Worm (Caenorhabditis elegans) whole organism, dauer: ENCODE measurements around the gene nhr-71.

Source experiments
- unc-62 ChIP-seq: sonication (generic microtip); optimal IDR thresholded peaks from 2 replicates; lab custom pipeline; 2017; ENCODE audit warnings: missing biosample characterization, missing genetic modification reagents, missing genetic modification characterization

The nhr-71 gene

ce11 chrX:13768562-13768961 is 21.4 kb downstream of the nhr-71 start:
- TF ChIP-seq unc-62 (GFP tag; lab: Kevin White, UChicago), result no peak

ce11 chrX:13770508-13770978 is 23.4 kb downstream of the nhr-71 start, which contains the start of gene nkb-3:
nkb-3 (minus strand) TSS chrX:13770558.
- no peak for TF ChIP-seq unc-62 (GFP tag; lab: Kevin White, UChicago)

- TF ChIP-seq unc-62 (GFP tag; lab: Kevin White, UChicago), result no peak
Observed at ce11 chrX:13772734-13773133, 25.6 kb downstream of the nhr-71 start.

ce11 chrX:13774144-13774543 is 27.0 kb downstream of the nhr-71 start:
- TF ChIP-seq unc-62 (GFP tag; lab: Kevin White, UChicago), result no peak

ce11 chrX:13775508-13775907 is 28.4 kb downstream of the nhr-71 start:
- no peak for TF ChIP-seq unc-62 (GFP tag; lab: Kevin White, UChicago)

- no peak for TF ChIP-seq unc-62 (GFP tag; lab: Kevin White, UChicago)
Observed at ce11 chrX:13781445-13782073, 34.4 kb downstream of the nhr-71 start.

- no peak for TF ChIP-seq unc-62 (GFP tag; lab: Kevin White, UChicago)
Observed at ce11 chrX:13782074-13782462, 35.0 kb downstream of the nhr-71 start.

ce11 chrX:13785268-13785667 is 38.2 kb downstream of the nhr-71 start, which contains the start of gene F55F3.4:
F55F3.4 (plus strand) TSS chrX:13785568.
- no peak for TF ChIP-seq unc-62 (GFP tag; lab: Kevin White, UChicago)

- no peak for TF ChIP-seq unc-62 (GFP tag; lab: Kevin White, UChicago)
Observed at ce11 chrX:13790532-13790931, 43.4 kb downstream of the nhr-71 start, which contains the start of gene ZK1086.3. ZK1086.3 (plus strand) TSS chrX:13790832.

- no peak for TF ChIP-seq unc-62 (GFP tag; lab: Kevin White, UChicago)
Observed at ce11 chrX:13793525-13793924, 46.4 kb downstream of the nhr-71 start, which contains the start of gene ZK1086.2. ZK1086.2 (minus strand) TSS chrX:13793625.
